Worm (Caenorhabditis elegans) whole organism, L1 larva: ENCODE data around the gene nhr-38.

Experiments
- C16A3.4 ChIP-seq: fragments of 150-350 bp; optimal IDR thresholded peaks from 2 replicates; lab custom pipeline; 2014; ENCODE audit warnings: missing biosample characterization, missing genetic modification characterization
- Y116A8C.19 ChIP-seq: sonication (generic microtip); optimal IDR thresholded peaks from 2 replicates; lab custom pipeline; 2016; ENCODE audit warnings: missing compliant biosample characterization, missing genetic modification characterization, borderline replicate concordance
- alr-1 ChIP-seq: fragments of 200-800 bp; sonication (Bioruptor generic); optimal IDR thresholded peaks from 2 replicates; lab custom pipeline; 2018; ENCODE audit warnings: borderline replicate concordance, mild to moderate bottlenecking, missing genetic modification characterization, missing compliant biosample characterization
- aly-2 ChIP-seq: fragments of 150-350 bp; optimal IDR thresholded peaks from 2 replicates; lab custom pipeline; 2014; ENCODE audit warnings: missing biosample characterization, missing genetic modification characterization
- ama-1 ChIP-seq: fragments of 150-350 bp; optimal IDR thresholded peaks from 2 replicates; lab custom pipeline; 2014
- blmp-1 ChIP-seq: fragments of 150-350 bp; optimal IDR thresholded peaks from 2 replicates; lab custom pipeline; 2014; ENCODE audit warnings: missing biosample characterization, missing genetic modification characterization
- ceh-8 ChIP-seq: fragments of 200-800 bp; sonication (Bioruptor generic); optimal IDR thresholded peaks from 2 replicates; lab custom pipeline; 2018; ENCODE audit warnings: mild to moderate bottlenecking, missing genetic modification characterization, moderate library complexity, missing compliant biosample characterization
- ceh-82 ChIP-seq, 3 experiments: fragments of 150-350 bp in 1 of 3; sonication (generic microtip) in 2 of 3; optimal IDR thresholded peaks; 2 replicates each; lab custom pipeline; 2014 to 2017; ENCODE audit warnings: missing biosample characterization in 3 of 3, missing genetic modification characterization in 3 of 3
- ceh-88 ChIP-seq: fragments of 200-800 bp; sonication (Bioruptor generic); IDR thresholded peaks from 2 replicates; pipeline ENCODE4 v1.3.6; 2022; ENCODE audit warnings: missing genetic modification characterization, missing compliant biosample characterization
- ceh-90 ChIP-seq: sonication (generic microtip); optimal IDR thresholded peaks from 2 replicates; lab custom pipeline; 2016; ENCODE audit warnings: missing genetic modification characterization, missing compliant biosample characterization
- ces-1 ChIP-seq: fragments of 150-350 bp; optimal IDR thresholded peaks from 2 replicates; lab custom pipeline; 2014; ENCODE audit warnings: missing biosample characterization, missing genetic modification reagents, missing genetic modification characterization
- dpl-1 ChIP-seq, 3 experiments: fragments of 150-350 bp in 2 of 3; sonication (generic microtip) in 1 of 3; optimal IDR thresholded peaks; 2 replicates each; lab custom pipeline; 2014 to 2017; ENCODE audit warnings: missing biosample characterization in 3 of 3, missing genetic modification characterization in 3 of 3, missing genetic modification reagents in 3 of 3
- efl-1 ChIP-seq, 4 experiments: fragments of 150-350 bp; optimal IDR thresholded peaks in 3 of 4; peaks in 1 of 4; 1 replicate in 1 of 4; 2 replicates in 3 of 4; lab custom pipeline; 2014; ENCODE audit warnings: missing biosample characterization in 2 of 4, missing genetic modification characterization in 2 of 4, missing genetic modification reagents in 2 of 4
- egl-13 ChIP-seq: sonication (generic microtip); optimal IDR thresholded peaks from 2 replicates; lab custom pipeline; 2016; ENCODE audit warnings: missing genotype, missing genetic modification reagents, missing genetic modification characterization, missing compliant biosample characterization
- elt-2 ChIP-seq: sonication (generic microtip); optimal IDR thresholded peaks from 2 replicates; lab custom pipeline; 2016; ENCODE audit warnings: missing genetic modification characterization, mild to moderate bottlenecking, inconsistent platforms, missing compliant biosample characterization, missing genetic modification reagents
- elt-3 ChIP-seq, 6 experiments: fragments of 150-350 bp in 1 of 6; sonication (generic microtip); optimal IDR thresholded peaks; 2 replicates each; lab custom pipeline; 2017 to 2018; ENCODE audit warnings: missing biosample characterization in 6 of 6, missing genetic modification characterization in 6 of 6, inconsistent platforms in 1 of 6
- grh-1 ChIP-seq: fragments of 200-800 bp; sonication (Bioruptor generic); IDR thresholded peaks from 2 replicates; pipeline ENCODE4 v1.3.6; 2022; ENCODE audit warnings: missing genetic modification reagents, missing genetic modification characterization, missing compliant biosample characterization
- hlh-17 ChIP-seq: fragments of 200-800 bp; sonication (Bioruptor generic); optimal IDR thresholded peaks from 2 replicates; lab custom pipeline; 2018; ENCODE audit warnings: missing genetic modification characterization, mild to moderate bottlenecking, missing compliant biosample characterization, moderate library complexity, borderline replicate concordance
- hlh-4 ChIP-seq: sonication (generic microtip); optimal IDR thresholded peaks from 2 replicates; lab custom pipeline; 2016; ENCODE audit warnings: mild to moderate bottlenecking, missing genetic modification characterization, missing compliant biosample characterization
- irx-1 ChIP-seq: sonication (generic microtip); optimal IDR thresholded peaks from 2 replicates; lab custom pipeline; 2016; ENCODE audit warnings: missing genetic modification characterization, missing compliant biosample characterization
- lin-14 ChIP-seq: fragments of 200-800 bp; sonication (Bioruptor generic); optimal IDR thresholded peaks from 2 replicates; lab custom pipeline; 2018; ENCODE audit warnings: mild to moderate bottlenecking, missing genetic modification characterization, moderate library complexity, missing compliant biosample characterization
- lin-35 ChIP-seq, 2 experiments: fragments of 150-350 bp; optimal IDR thresholded peaks; 2 replicates each; lab custom pipeline; 2014; ENCODE audit warnings: missing biosample characterization in 2 of 2, missing genetic modification characterization in 2 of 2, missing genetic modification reagents in 2 of 2
- lin-39 ChIP-seq: fragments of 150-350 bp; optimal IDR thresholded peaks from 2 replicates; lab custom pipeline; 2014; ENCODE audit warnings: missing biosample characterization, missing genetic modification reagents, missing genetic modification characterization
- lsy-2 ChIP-seq, 2 experiments: fragments of 150-350 bp; optimal IDR thresholded peaks; 2 replicates each; lab custom pipeline; 2014; ENCODE audit warnings: missing biosample characterization in 2 of 2, missing genetic modification characterization in 2 of 2
- mef-2 ChIP-seq: fragments of 150-350 bp; optimal IDR thresholded peaks from 2 replicates; lab custom pipeline; 2014; ENCODE audit warnings: missing biosample characterization, missing genetic modification characterization
- mep-1 ChIP-seq: fragments of 150-350 bp; optimal IDR thresholded peaks from 2 replicates; lab custom pipeline; 2014; ENCODE audit warnings: missing biosample characterization, missing genetic modification characterization
- nhr-11 ChIP-seq: fragments of 150-350 bp; optimal IDR thresholded peaks from 2 replicates; lab custom pipeline; 2014; ENCODE audit warnings: missing biosample characterization, missing genetic modification characterization
- nhr-19 ChIP-seq: fragments of 200-800 bp; sonication (Bioruptor generic); conservative IDR thresholded peaks from 2 replicates; pipeline ENCODE4 v1.3.6; 2022; ENCODE audit warnings: missing genetic modification characterization, missing compliant biosample characterization
- nhr-20 ChIP-seq: sonication (generic microtip); optimal IDR thresholded peaks from 2 replicates; lab custom pipeline; 2016; ENCODE audit warnings: mild to moderate bottlenecking, missing genetic modification characterization, missing compliant biosample characterization
- nhr-47 ChIP-seq: sonication (generic microtip); optimal IDR thresholded peaks from 2 replicates; lab custom pipeline; 2016; ENCODE audit warnings: mild to moderate bottlenecking, missing genetic modification characterization, moderate library complexity, missing compliant biosample characterization
- nhr-71 ChIP-seq: sonication (generic microtip); optimal IDR thresholded peaks from 2 replicates; lab custom pipeline; 2016; ENCODE audit warnings: mild to moderate bottlenecking, missing genetic modification characterization, moderate library complexity, missing compliant biosample characterization
- nhr-85 ChIP-seq: sonication (generic microtip); peaks from one replicate; lab custom pipeline; 2016; ENCODE audit warnings: missing genetic modification characterization, inconsistent platforms, missing compliant biosample characterization
- nhr-90 ChIP-seq: sonication (generic microtip); optimal IDR thresholded peaks from 2 replicates; lab custom pipeline; 2016; ENCODE audit warnings: mild to moderate bottlenecking, missing genetic modification characterization, missing compliant biosample characterization; ENCODE audit not compliant: poor library complexity
- pag-3 ChIP-seq: sonication (generic microtip); optimal IDR thresholded peaks from 2 replicates; lab custom pipeline; 2017; ENCODE audit warnings: missing genetic modification characterization, mild to moderate bottlenecking, missing compliant biosample characterization, antibody characterized with exemption, borderline replicate concordance; ENCODE audit not compliant: insufficient read depth
- pax-3 ChIP-seq: fragments of 200-800 bp; sonication (Bioruptor generic); optimal IDR thresholded peaks from 2 replicates; lab custom pipeline; 2018; ENCODE audit warnings: mild to moderate bottlenecking, missing genetic modification characterization, moderate library complexity, missing compliant biosample characterization
- pqm-1 ChIP-seq: sonication (generic microtip); optimal IDR thresholded peaks from 3 replicates; lab custom pipeline; 2017; ENCODE audit warnings: missing biosample characterization, missing genetic modification characterization
- rnt-1 ChIP-seq: sonication (generic microtip); optimal IDR thresholded peaks from 2 replicates; lab custom pipeline; 2016; ENCODE audit warnings: mild to moderate bottlenecking, missing genetic modification characterization, moderate library complexity, missing compliant biosample characterization
- snpc-4 ChIP-seq: fragments of 150-350 bp; optimal IDR thresholded peaks from 2 replicates; lab custom pipeline; 2014; ENCODE audit warnings: missing biosample characterization, missing genetic modification characterization
- snu-23 ChIP-seq: sonication (generic microtip); optimal IDR thresholded peaks from 2 replicates; lab custom pipeline; 2016; ENCODE audit warnings: missing genetic modification characterization, missing compliant biosample characterization
- sptf-1 ChIP-seq: fragments of 150-350 bp; optimal IDR thresholded peaks from 2 replicates; lab custom pipeline; 2014; ENCODE audit warnings: missing biosample characterization, missing genetic modification characterization
- sup-37 ChIP-seq: fragments of 200-800 bp; sonication (Bioruptor generic); optimal IDR thresholded peaks from 2 replicates; lab custom pipeline; 2018; ENCODE audit warnings: mild to moderate bottlenecking, missing genetic modification characterization, missing compliant biosample characterization
- swsn-7 ChIP-seq: sonication (generic microtip); optimal IDR thresholded peaks from 2 replicates; lab custom pipeline; 2016; ENCODE audit warnings: missing genetic modification characterization, missing compliant biosample characterization
- tbx-2 ChIP-seq: sonication (generic microtip); optimal IDR thresholded peaks from 2 replicates; lab custom pipeline; 2016; ENCODE audit warnings: missing genetic modification characterization, missing compliant biosample characterization
- tlp-1 ChIP-seq: fragments of 150-350 bp; optimal IDR thresholded peaks from 2 replicates; lab custom pipeline; 2014; ENCODE audit warnings: missing biosample characterization, missing genetic modification characterization
- unc-30 ChIP-seq: sonication (generic microtip); optimal IDR thresholded peaks from 2 replicates; lab custom pipeline; 2017; ENCODE audit warnings: missing biosample characterization, missing genetic modification characterization
- unc-62 ChIP-seq: fragments of 150-350 bp; optimal IDR thresholded peaks from 2 replicates; lab custom pipeline; 2014; ENCODE audit warnings: missing biosample characterization, missing genetic modification reagents, missing genetic modification characterization
- unc-98 ChIP-seq: fragments of 200-800 bp; sonication (Bioruptor generic); IDR thresholded peaks from 2 replicates; pipeline ENCODE4 v1.3.6; 2022; ENCODE audit warnings: missing genetic modification characterization, missing compliant biosample characterization
- zag-1 ChIP-seq: fragments of 150-350 bp; optimal IDR thresholded peaks from 2 replicates; lab custom pipeline; 2014; ENCODE audit warnings: missing biosample characterization, missing genetic modification characterization
- ztf-4 ChIP-seq: fragments of 150-350 bp; optimal IDR thresholded peaks from 2 replicates; lab custom pipeline; 2014; ENCODE audit warnings: missing biosample characterization, missing genetic modification characterization

The nhr-38 gene

ce11 chrIV:9712782-9713181 is 2.8 kb downstream of the nhr-38 start, which contains the start of gene K01H12.4:
K01H12.4 (plus strand) TSS chrIV:9713082.
- TF ChIP-seq snpc-4 (tag; lab: Kevin White, UChicago) (no peak), hlh-17 (no peak), sptf-1 (tag; lab: Kevin White, UChicago) (no peak), ces-1 (GFP tag; lab: Kevin White, UChicago) (no peak), nhr-11 (tag; lab: Kevin White, UChicago) (no peak), grh-1 (GFP tag; lab: Robert Waterston, UW) (no peak), sup-37 (GFP tag; lab: Kevin White, UChicago) (no peak), nhr-71 (tag; lab: Kevin White, UChicago) (no peak), egl-13 (no peak), tbx-2 (tag; lab: Kevin White, UChicago) (no peak), swsn-7 (tag; lab: Kevin White, UChicago) (no peak), pqm-1 (tag; lab: Kevin White, UChicago) (no peak), ceh-88 (no peak), tlp-1 (tag; lab: Kevin White, UChicago) (no peak), nhr-90 (tag; lab: Kevin White, UChicago) (no peak), ama-1 (lab: Kevin White, UChicago) (no peak), aly-2 (tag; lab: Kevin White, UChicago) (no peak), unc-30 (no peak), lin-39 (no peak), unc-98 (GFP tag; lab: Robert Waterston, UW) (no peak)

ce11 chrIV:9714264-9714663 is 4.3 kb downstream of the nhr-38 start:
- TF ChIP-seq zag-1 (tag; lab: Kevin White, UChicago) (no peak), efl-1 (optimal IDR thresholded peaks at IDR 0.05; lab: Kevin White, UChicago) (no peak), efl-1 (GFP tag; optimal IDR thresholded peaks at IDR 0.05 in 1 of 2; lab: Kevin White, UChicago) (peak in 1 of 2 experiments; percentile 48), aly-2 (tag; lab: Kevin White, UChicago) (no peak)
- TF ChIP-seq, all 84 proteins: peak for 1

DNA sequence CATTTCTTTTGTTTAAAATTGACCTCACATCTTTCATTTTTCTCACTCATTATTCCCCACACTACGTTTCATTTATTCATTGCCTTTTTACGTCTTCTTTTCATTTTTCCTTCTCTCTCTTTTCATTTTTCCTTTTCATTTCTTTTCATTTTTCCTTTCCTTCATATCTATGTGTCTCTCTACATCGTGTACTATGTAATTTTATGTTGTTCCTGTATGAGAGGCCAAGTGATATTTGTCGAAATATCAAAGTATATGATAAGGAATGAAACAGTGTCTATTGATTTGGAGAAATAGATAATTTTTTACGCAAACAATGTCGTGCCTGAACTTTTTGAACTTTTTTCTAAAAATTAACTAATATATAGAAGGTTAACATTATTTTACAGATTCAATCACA is 6.5 kb downstream of the nhr-38 start:
- TF ChIP-seq ztf-4 (tag; lab: Kevin White, UChicago) (peak; percentile 5), alr-1 (no peak), mef-2 (tag; lab: Kevin White, UChicago) (no peak), elt-2 (peak; percentile 56), unc-30 (no peak), ceh-82 (tag; optimal IDR thresholded peaks at IDR 0.05; lab: Kevin White, UChicago) (no peak), snu-23 (peak; percentile 33), nhr-47 (tag; lab: Kevin White, UChicago) (no peak), ceh-90 (tag; lab: Kevin White, UChicago) (no peak), nhr-71 (tag; lab: Kevin White, UChicago) (peak; percentile 36), nhr-19 (GFP tag; lab: Robert Waterston, UW) (no peak; the same call in 1 of the 2 replicates), irx-1 (tag; lab: Kevin White, UChicago) (no peak), C16A3.4 (tag; lab: Kevin White, UChicago) (peak; percentile 14), lin-14 (GFP tag; lab: Kevin White, UChicago) (peak; percentile 64), nhr-85 (tag; lab: Kevin White, UChicago) (peak; percentile 59), elt-3 (tag; optimal IDR thresholded peaks at IDR 0.05; lab: Kevin White, UChicago) (peak in 5 of 6 experiments; percentile 49 to 81 (median 66)), lin-35 (GFP tag; optimal IDR thresholded peaks at IDR 0.05; lab: Kevin White, UChicago) (peak in 1 of 2 experiments; percentile 50), blmp-1 (tag; lab: Kevin White, UChicago) (peak; percentile 98), efl-1 (optimal IDR thresholded peaks at IDR 0.05; lab: Kevin White, UChicago) (no peak), efl-1 (GFP tag; optimal IDR thresholded peaks at IDR 0.05 in 1 of 2; lab: Kevin White, UChicago) (peak in 1 of 2 experiments; percentile 6), mep-1 (tag; lab: Kevin White, UChicago) (peak; percentile 30), Y116A8C.19 (tag; lab: Kevin White, UChicago) (no peak), rnt-1 (tag; lab: Kevin White, UChicago) (no peak), unc-62 (GFP tag; lab: Kevin White, UChicago) (no peak), lsy-2 (tag; optimal IDR thresholded peaks at IDR 0.05; lab: Kevin White, UChicago) (peak in 1 of 2 experiments; percentile 40), dpl-1 (GFP tag; optimal IDR thresholded peaks at IDR 0.05; lab: Kevin White, UChicago) (no peak), pax-3 (tag; lab: Kevin White, UChicago) (no peak), hlh-4 (tag; lab: Kevin White, UChicago) (no peak), ceh-8 (GFP tag; lab: Kevin White, UChicago) (no peak), pqm-1 (tag; lab: Kevin White, UChicago) (no peak), nhr-20 (peak; percentile 41), pag-3 (tag; lab: Kevin White, UChicago) (no peak)
